Worm (Caenorhabditis elegans) whole organism, young adult: ENCODE data around the gene nhr-256.

Source experiments
- C06A6.2 ChIP-seq: fragments of 200-800 bp; sonication (Bioruptor generic); conservative IDR thresholded peaks from 2 replicates; pipeline ENCODE4 v1.3.6; 2022; ENCODE audit warnings: missing genetic modification characterization, missing compliant biosample characterization
- dpl-1 ChIP-seq: fragments of 150-350 bp; optimal IDR thresholded peaks from 2 replicates; lab custom pipeline; 2014; ENCODE audit warnings: missing biosample characterization, missing genetic modification reagents, missing genetic modification characterization
- egrh-3 ChIP-seq: fragments of 200-800 bp; sonication (Bioruptor generic); IDR thresholded peaks from 2 replicates; pipeline ENCODE4 v1.3.6; 2022; ENCODE audit warnings: missing genetic modification reagents, missing genetic modification characterization, missing compliant biosample characterization
- hmg-20 ChIP-seq: fragments of 200-800 bp; sonication (Bioruptor generic); IDR thresholded peaks from 2 replicates; pipeline ENCODE4 v1.3.6; 2022; ENCODE audit warnings: missing genetic modification reagents, missing genetic modification characterization, missing compliant biosample characterization
- pha-4 ChIP-seq: fragments of 150-350 bp; sonication (generic microtip); optimal IDR thresholded peaks from 2 replicates; lab custom pipeline; 2014; ENCODE audit warnings: missing biosample characterization, missing genetic modification reagents, missing genetic modification characterization
- ztf-26 ChIP-seq: sonication (generic microtip); optimal IDR thresholded peaks from 2 replicates; lab custom pipeline; 2017; ENCODE audit warnings: missing genetic modification characterization, missing compliant biosample characterization

ce11 chrV:1708441-1708840 lies 35.1 kb upstream of the nhr-256 start, which contains the start of gene srw-99:
- TF ChIP-seq ztf-26 (no peak), hmg-20 (GFP tag; lab: Robert Waterston, UW) (no peak), C06A6.2 (GFP tag; lab: Robert Waterston, UW) (no peak), pha-4 (tag; lab: Kevin White, UChicago) (no peak), dpl-1 (GFP tag; lab: Kevin White, UChicago) (no peak), egrh-3 (GFP tag; lab: Robert Waterston, UW) (no peak)
